Fruit fly (Drosophila melanogaster) whole organism, prepupa: Measurements from ENCODE around the gene CG32369.

Experiments
- Blimp-1 ChIP-seq: fragments of 200-800 bp; sonication (Bioruptor generic); optimal IDR thresholded peaks from 3 replicates; lab custom pipeline; 2017; ENCODE audit warnings: missing biosample characterization, missing genetic modification characterization, mild to moderate bottlenecking, moderate library complexity, missing genetic modification reagents
- CG10631 ChIP-seq: fragments of 200-800 bp; sonication (Bioruptor generic); optimal IDR thresholded peaks from 2 replicates; lab custom pipeline; 2016; ENCODE audit warnings: missing biosample characterization, missing genetic modification characterization
- CG11294 ChIP-seq: fragments of 200-800 bp; sonication (Bioruptor generic); IDR thresholded peaks from 2 replicates; pipeline ENCODE4 v1.3.6; 2022; ENCODE audit warnings: missing biosample characterization, missing genetic modification characterization
- CG15336 ChIP-seq: fragments of 200-800 bp; sonication (Bioruptor generic); IDR thresholded peaks from 2 replicates; pipeline ENCODE4 v1.3.6; 2022; ENCODE audit warnings: missing biosample characterization, missing genetic modification characterization
- CG16779 ChIP-seq: fragments of 200-800 bp; sonication (Bioruptor generic); optimal IDR thresholded peaks from 3 replicates; lab custom pipeline; 2017; ENCODE audit warnings: missing biosample characterization, mild to moderate bottlenecking, missing genetic modification characterization
- CG31627 ChIP-seq: fragments of 200-800 bp; sonication (Bioruptor generic); optimal IDR thresholded peaks from 3 replicates; lab custom pipeline; 2016; ENCODE audit warnings: missing biosample characterization, missing genetic modification characterization
- CG32006 ChIP-seq: fragments of 200-800 bp; sonication (Bioruptor generic); optimal IDR thresholded peaks from 3 replicates; lab custom pipeline; 2017; ENCODE audit warnings: missing biosample characterization, mild to moderate bottlenecking, missing genetic modification characterization
- CG6792 ChIP-seq: fragments of 200-800 bp; sonication (Bioruptor generic); optimal IDR thresholded peaks from 3 replicates; lab custom pipeline; 2016; ENCODE audit warnings: missing biosample characterization, missing genetic modification characterization
- CG6808 ChIP-seq: fragments of 200-800 bp; sonication (Bioruptor generic); optimal IDR thresholded peaks from 3 replicates; lab custom pipeline; 2017; ENCODE audit warnings: missing biosample characterization, missing genetic modification characterization, mild to moderate bottlenecking, moderate library complexity, missing genetic modification reagents
- CG7368 ChIP-seq: fragments of 200-800 bp; sonication (Bioruptor generic); optimal IDR thresholded peaks from 3 replicates; lab custom pipeline; 2016; ENCODE audit warnings: missing biosample characterization, missing genetic modification characterization
- CG8632 ChIP-seq: fragments of 200-800 bp; sonication (Bioruptor generic); optimal IDR thresholded peaks from 3 replicates; lab custom pipeline; 2016; ENCODE audit warnings: missing biosample characterization, missing genetic modification characterization
- Eip78C ChIP-seq: fragments of 200-800 bp; sonication (Bioruptor generic); peaks from one replicate; lab custom pipeline; 2016; ENCODE audit warnings: missing biosample characterization, missing genetic modification characterization
- Lpt ChIP-seq: fragments of 200-800 bp; sonication (Bioruptor generic); optimal IDR thresholded peaks from 3 replicates; lab custom pipeline; 2016; ENCODE audit warnings: missing biosample characterization, missing genetic modification characterization
- Met ChIP-seq: fragments of 200-800 bp; sonication (Bioruptor generic); optimal IDR thresholded peaks from 3 replicates; lab custom pipeline; 2016; ENCODE audit warnings: missing biosample characterization, missing genetic modification characterization
- Smox ChIP-seq: fragments of 200-800 bp; sonication (Bioruptor generic); optimal IDR thresholded peaks from 3 replicates; lab custom pipeline; 2016; ENCODE audit warnings: missing biosample characterization, missing genetic modification characterization
- Sox102F ChIP-seq: fragments of 200-800 bp; sonication (Bioruptor generic); optimal IDR thresholded peaks from 2 replicates; lab custom pipeline; 2016; ENCODE audit warnings: missing biosample characterization, mild to moderate bottlenecking, missing genetic modification characterization
- Sox15 ChIP-seq: fragments of 200-800 bp; sonication (Bioruptor generic); optimal IDR thresholded peaks from 3 replicates; lab custom pipeline; 2016; ENCODE audit warnings: missing biosample characterization, missing genetic modification characterization
- acj6 ChIP-seq: fragments of 200-800 bp; sonication (Bioruptor generic); optimal IDR thresholded peaks from 3 replicates; lab custom pipeline; 2016; ENCODE audit warnings: missing biosample characterization, missing genetic modification characterization
- cyc ChIP-seq: fragments of 200-800 bp; sonication (Bioruptor generic); optimal IDR thresholded peaks from 3 replicates; lab custom pipeline; 2016; ENCODE audit warnings: missing biosample characterization, missing genetic modification characterization
- dac ChIP-seq: fragments of 200-800 bp; sonication (Bioruptor generic); optimal IDR thresholded peaks from 2 replicates; lab custom pipeline; 2017; ENCODE audit warnings: missing biosample characterization, mild to moderate bottlenecking, missing genetic modification characterization
- eg ChIP-seq: fragments of 200-800 bp; sonication (Bioruptor generic); IDR thresholded peaks from 3 replicates; pipeline ENCODE4 v1.3.6; 2022; ENCODE audit warnings: missing biosample characterization, missing genetic modification characterization
- esn ChIP-seq: fragments of 200-800 bp; sonication (Bioruptor generic); optimal IDR thresholded peaks from 2 replicates; lab custom pipeline; 2016; ENCODE audit warnings: missing biosample characterization, mild to moderate bottlenecking, missing genetic modification characterization, moderate library complexity
- fd59A ChIP-seq: fragments of 200-800 bp; sonication (Bioruptor generic); optimal IDR thresholded peaks from 2 replicates; lab custom pipeline; 2017; ENCODE audit warnings: missing biosample characterization, mild to moderate bottlenecking, missing genetic modification characterization, missing genetic modification reagents
- fd85E ChIP-seq: fragments of 200-800 bp; sonication (Bioruptor generic); optimal IDR thresholded peaks from 3 replicates; lab custom pipeline; 2016; ENCODE audit warnings: missing biosample characterization, missing genetic modification characterization
- fkh ChIP-seq: fragments of 200-800 bp; sonication (Bioruptor generic); optimal IDR thresholded peaks from 3 replicates; lab custom pipeline; 2017; ENCODE audit warnings: missing biosample characterization, mild to moderate bottlenecking, missing genetic modification characterization, moderate library complexity
- lz ChIP-seq: fragments of 200-800 bp; sonication (Bioruptor generic); optimal IDR thresholded peaks from 3 replicates; lab custom pipeline; 2016; ENCODE audit warnings: missing biosample characterization, missing genetic modification characterization
- net ChIP-seq: fragments of 200-800 bp; sonication (Bioruptor generic); optimal IDR thresholded peaks from 3 replicates; lab custom pipeline; 2016; ENCODE audit warnings: missing biosample characterization, missing genetic modification characterization
- svp ChIP-seq: fragments of 200-800 bp; sonication (Bioruptor generic); peaks from one replicate; lab custom pipeline; 2016; ENCODE audit warnings: missing biosample characterization, missing genetic modification characterization
- topi ChIP-seq: fragments of 200-800 bp; sonication (Bioruptor generic); optimal IDR thresholded peaks from 3 replicates; lab custom pipeline; 2016; ENCODE audit warnings: missing biosample characterization, missing genetic modification characterization
- vri ChIP-seq: fragments of 200-800 bp; sonication (Bioruptor generic); optimal IDR thresholded peaks from 3 replicates; lab custom pipeline; 2016; ENCODE audit warnings: missing biosample characterization, mild to moderate bottlenecking, missing genetic modification characterization

Gene CG32369

dm6 chr3L:7775365-7775905, 34.2 kb downstream of the CG32369 start, which contains the start of gene Clk:
Clk (minus strand) TSS chr3L:7775603.
- TF ChIP-seq acj6 (GFP tag; lab: Kevin White, UChicago), result no peak
- no peak for TF ChIP-seq eg
- no peak for TF ChIP-seq CG31627
- TF ChIP-seq net, result no peak
- no peak for TF ChIP-seq lz (GFP tag; lab: Kevin White, UChicago)
- TF ChIP-seq esn (GFP tag; lab: Kevin White, UChicago), result no peak
- TF ChIP-seq fd85E (GFP tag; lab: Kevin White, UChicago), result no peak
- TF ChIP-seq vri (GFP tag; lab: Kevin White, UChicago), result peak; percentile 11
- no peak for TF ChIP-seq Eip78C (GFP tag; lab: Kevin White, UChicago)

DNA sequence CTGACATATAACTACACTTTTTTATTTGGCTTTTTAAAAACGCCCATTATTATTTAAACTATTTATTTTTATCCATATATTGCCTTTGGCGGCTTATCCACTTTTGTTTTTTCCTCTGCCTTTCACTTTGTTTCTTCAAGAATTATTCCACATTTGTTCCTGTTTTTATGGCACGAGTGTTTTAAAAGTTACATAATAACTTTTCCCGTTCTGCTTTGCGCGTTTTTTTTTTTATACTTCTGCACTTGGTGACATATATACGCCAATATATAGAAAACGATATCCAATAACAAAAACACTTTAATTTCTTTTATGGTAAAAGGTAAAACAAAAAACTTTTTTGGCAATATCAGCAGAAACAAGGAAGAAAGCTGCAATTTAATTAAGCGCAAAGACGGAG, 34.9 kb downstream of the CG32369 start:
- TF ChIP-seq dac (no peak), svp (GFP tag; lab: Kevin White, UChicago) (no peak), CG32006 (no peak), lz (GFP tag; lab: Kevin White, UChicago) (no peak)

- TF ChIP-seq CG6808 (GFP tag; lab: Kevin White, UChicago) (no peak), eg (no peak), CG11294 (no peak), CG6792 (no peak), CG7368 (no peak), topi (GFP tag; lab: Kevin White, UChicago) (no peak)
Measured at dm6 chr3L:7773529-7773928, 36.1 kb downstream of the CG32369 start.

DNA sequence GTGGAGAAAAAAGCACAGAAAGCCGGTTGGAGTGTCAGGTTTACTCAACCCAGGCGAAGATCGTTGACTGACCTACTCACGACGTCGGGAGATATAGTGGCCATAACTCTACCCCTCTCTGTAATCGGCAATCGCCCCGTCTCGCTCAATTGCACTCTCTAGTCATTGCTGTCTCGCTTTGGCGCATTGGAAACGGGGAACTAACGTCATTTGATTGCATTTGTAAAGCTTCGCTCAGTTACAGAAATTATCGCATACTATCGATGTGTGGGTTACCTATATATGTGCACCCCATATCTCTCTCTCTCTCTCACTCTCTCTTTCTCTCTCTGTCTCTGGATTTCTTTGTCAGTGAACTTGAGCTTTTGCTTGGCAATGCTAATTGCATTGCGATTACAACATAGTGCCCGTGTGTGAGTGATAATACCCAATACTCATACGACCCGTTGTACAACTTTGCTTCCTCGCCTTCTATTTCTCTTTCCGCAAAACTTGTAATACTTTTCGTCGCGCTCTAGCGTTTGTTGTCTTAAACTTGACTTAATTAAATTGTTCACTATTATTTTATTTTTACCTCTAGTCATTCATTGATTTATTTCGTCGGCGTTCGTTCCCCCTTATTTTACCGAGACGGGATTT, 37.3 kb downstream of the CG32369 start:
- TF ChIP-seq CG16779 (tag; lab: Kevin White, UChicago) (peak; percentile 28), Lpt (no peak), svp (GFP tag; lab: Kevin White, UChicago) (peak; percentile 46)

DNA sequence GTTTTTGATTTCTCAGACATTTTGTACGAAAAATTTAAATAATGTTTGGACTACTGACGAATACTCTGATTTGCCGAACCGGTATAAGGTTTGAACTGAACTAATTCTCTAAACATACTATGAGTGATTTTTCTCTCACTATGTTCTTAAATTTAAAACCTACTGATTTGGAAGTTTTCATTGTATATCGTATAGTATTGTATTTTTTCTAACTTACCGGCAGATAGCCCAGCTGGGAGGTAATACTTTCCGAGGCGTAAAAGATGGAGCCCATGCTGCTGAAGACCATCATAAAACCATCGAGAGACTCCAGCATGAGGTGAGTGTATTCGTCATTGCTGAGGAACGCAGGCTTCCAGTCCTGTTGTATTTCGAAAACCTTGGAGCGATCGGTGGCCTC, 41.4 kb downstream of the CG32369 start, which contains the start of gene CG32371:
Gene CG32371, minus strand, starts transcription at position 101 of the 400 bp plus-strand sequence.
- TF ChIP-seq Sox102F (no peak), fd59A (GFP tag; lab: Kevin White, UChicago) (no peak), vri (GFP tag; lab: Kevin White, UChicago) (no peak), lz (GFP tag; lab: Kevin White, UChicago) (no peak), CG8632 (no peak), Sox15 (no peak), cyc (GFP tag; lab: Kevin White, UChicago) (no peak), CG11294 (no peak), CG10631 (no peak)

DNA sequence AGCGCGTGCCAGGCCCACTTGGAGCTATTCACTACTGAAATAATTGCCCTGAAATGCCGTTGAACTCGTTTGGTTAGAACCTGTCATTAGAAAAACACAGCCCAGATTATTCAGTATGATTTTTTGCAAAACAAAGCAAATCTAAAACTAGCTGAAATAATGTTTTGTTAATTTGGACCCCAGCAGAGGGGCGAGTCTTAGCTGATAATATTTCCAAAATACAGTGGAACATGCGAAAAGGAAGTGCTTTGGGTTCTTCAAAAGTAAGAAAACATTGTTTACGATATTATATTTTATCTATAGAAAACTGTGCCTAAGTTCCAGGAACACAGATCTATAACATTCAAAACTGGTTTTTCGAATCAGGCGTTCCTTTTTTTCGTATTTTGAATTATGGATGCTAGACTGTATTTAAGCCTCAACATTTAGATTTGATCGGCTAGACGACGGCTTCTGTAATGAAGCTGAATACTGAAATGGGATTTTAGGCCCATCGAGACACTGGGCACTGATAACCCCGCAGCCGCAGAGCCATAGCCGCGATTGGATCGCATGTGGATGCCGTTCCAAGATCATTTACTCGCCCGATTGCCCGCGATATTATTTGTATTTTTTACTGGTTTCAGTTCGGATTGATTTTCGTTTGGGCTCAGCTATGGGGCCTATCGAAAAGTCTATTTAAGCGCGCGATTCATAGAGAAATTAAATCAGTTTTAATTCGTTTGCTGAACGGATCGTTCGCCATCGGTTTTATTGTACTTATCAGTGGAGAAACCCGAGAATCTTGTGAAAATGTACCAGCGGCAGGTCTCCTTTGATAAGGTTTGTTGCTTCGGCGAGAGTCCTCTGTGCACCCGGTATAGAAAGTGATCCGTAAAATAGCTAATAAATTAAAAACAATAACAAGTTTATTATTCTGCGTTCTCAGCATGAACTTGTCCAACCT, 49.5 kb downstream of the CG32369 start, which contains the start of gene Hn:
Gene Hn, plus strand, starts transcription at position 619 of the 946 bp plus-strand sequence.
- TF ChIP-seq fkh (GFP tag; lab: Kevin White, UChicago) (no peak), svp (GFP tag; lab: Kevin White, UChicago) (peak; percentile 97), CG15336 (GFP tag; lab: Robert Waterston, UW) (no peak)

DNA sequence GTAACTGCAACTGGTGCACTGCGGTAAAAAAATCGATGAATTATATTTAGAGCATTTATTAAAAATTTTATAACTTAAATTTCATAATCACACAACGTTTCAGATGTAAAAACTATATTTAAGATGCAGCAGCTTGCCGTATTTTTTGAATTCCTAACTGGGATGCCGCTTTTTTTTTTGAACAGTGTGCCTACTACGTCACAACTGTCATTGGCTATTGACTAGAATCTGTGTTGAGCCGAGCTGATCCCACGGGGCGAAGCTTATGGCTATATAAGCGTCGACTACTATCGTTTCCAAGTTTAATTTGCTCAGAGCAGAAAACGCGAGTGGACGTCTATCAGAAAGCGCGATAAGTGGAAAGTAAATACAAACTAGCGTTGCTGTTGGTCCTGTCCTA, 55.5 kb downstream of the CG32369 start, which contains the start of gene CG7409:
Gene CG7409, plus strand, starts transcription at position 301 of the 400 bp plus-strand sequence.
- TF ChIP-seq esn (GFP tag; lab: Kevin White, UChicago), result no peak
- TF ChIP-seq Blimp-1 (GFP tag; lab: Kevin White, UChicago), result no peak
- no peak for TF ChIP-seq CG7368
- TF ChIP-seq Met (GFP tag; lab: Kevin White, UChicago), result no peak
- no peak for TF ChIP-seq Smox (GFP tag; lab: Kevin White, UChicago)
